Fruit fly (Drosophila melanogaster) whole organism, embryonic: ENCODE results near the gene CG5246.

Source experiments
- Abd-B ChIP-seq: fragments of 200-800 bp; sonication (Bioruptor generic); optimal IDR thresholded peaks from 2 replicates; lab custom pipeline; 2018; ENCODE audit warnings: missing biosample characterization, mild to moderate bottlenecking, missing genetic modification characterization, moderate library complexity
- Ada2b ChIP-seq: fragments of 200-800 bp; sonication (Bioruptor generic); IDR thresholded peaks from 2 replicates; pipeline ENCODE4 v1.3.6; 2022; ENCODE audit warnings: missing biosample characterization, missing genetic modification characterization
- BEAF-32 ChIP-seq: fragments of 200-800 bp; sonication (Bioruptor generic); optimal IDR thresholded peaks from 3 replicates; lab custom pipeline; 2017; ENCODE audit warnings: missing biosample characterization, missing genetic modification characterization, mild to moderate bottlenecking, moderate library complexity, missing genetic modification reagents
- Bdp1 ChIP-seq: fragments of 200-800 bp; sonication (Bioruptor generic); optimal IDR thresholded peaks from 3 replicates; lab custom pipeline; 2016; ENCODE audit warnings: missing biosample characterization, missing genetic modification characterization
- CG10321 ChIP-seq: fragments of 200-800 bp; sonication (Bioruptor generic); IDR thresholded peaks from 2 replicates; pipeline ENCODE4 v1.3.6; 2022; ENCODE audit warnings: missing biosample characterization, missing genetic modification characterization
- CG10543 ChIP-seq: fragments of 200-800 bp; sonication (Bioruptor generic); optimal IDR thresholded peaks from 3 replicates; lab custom pipeline; 2017; ENCODE audit warnings: missing biosample characterization, mild to moderate bottlenecking, missing genetic modification characterization, moderate library complexity
- CG11398 ChIP-seq: fragments of 200-800 bp; sonication (Bioruptor generic); optimal IDR thresholded peaks from 2 replicates; lab custom pipeline; 2016; ENCODE audit warnings: missing biosample characterization, missing genetic modification characterization
- CG12299 ChIP-seq: fragments of 200-800 bp; sonication (Bioruptor generic); optimal IDR thresholded peaks from 2 replicates; lab custom pipeline; 2018; ENCODE audit warnings: missing biosample characterization, mild to moderate bottlenecking, missing genetic modification characterization
- CG12769 ChIP-seq: fragments of 200-800 bp; sonication (Bioruptor generic); optimal IDR thresholded peaks from 2 replicates; lab custom pipeline; 2019; ENCODE audit warnings: missing biosample characterization, mild to moderate bottlenecking, missing genetic modification characterization, moderate library complexity
- CG13296 ChIP-seq: fragments of 200-800 bp; sonication (Bioruptor generic); optimal IDR thresholded peaks from 3 replicates; lab custom pipeline; 2018; ENCODE audit warnings: missing biosample characterization, mild to moderate bottlenecking, missing genetic modification characterization
- CG15073 ChIP-seq: fragments of 200-800 bp; sonication (Bioruptor generic); optimal IDR thresholded peaks from 2 replicates; lab custom pipeline; 2016; ENCODE audit warnings: missing biosample characterization, missing genetic modification characterization
- CG15269 ChIP-seq: fragments of 200-800 bp; sonication (Bioruptor generic); optimal IDR thresholded peaks from 2 replicates; lab custom pipeline; 2018; ENCODE audit warnings: missing biosample characterization, mild to moderate bottlenecking, missing genetic modification characterization, moderate library complexity
- CG1602 ChIP-seq: fragments of 200-800 bp; sonication (Bioruptor generic); optimal IDR thresholded peaks from 3 replicates; lab custom pipeline; 2016; ENCODE audit warnings: missing biosample characterization, missing genetic modification characterization
- CG17612 ChIP-seq: fragments of 200-800 bp; sonication (Bioruptor generic); IDR thresholded peaks from 2 replicates; pipeline ENCODE4 v1.3.6; 2022; ENCODE audit warnings: missing biosample characterization, missing genetic modification characterization
- CG2202 ChIP-seq: fragments of 200-800 bp; sonication (Bioruptor generic); optimal IDR thresholded peaks from 2 replicates; lab custom pipeline; 2018; ENCODE audit warnings: missing biosample characterization, mild to moderate bottlenecking, missing genetic modification characterization
- CG2875 ChIP-seq: fragments of 200-800 bp; sonication (Bioruptor generic); optimal IDR thresholded peaks from 2 replicates; lab custom pipeline; 2017; ENCODE audit warnings: missing biosample characterization, mild to moderate bottlenecking, missing genetic modification characterization, missing genetic modification reagents
- CG32772 ChIP-seq: fragments of 200-800 bp; sonication (Bioruptor generic); IDR thresholded peaks from 2 replicates; pipeline ENCODE4 v1.3.6; 2022; ENCODE audit warnings: missing biosample characterization, missing genetic modification characterization
- CG3726 ChIP-seq: fragments of 200-800 bp; sonication (Bioruptor generic); IDR thresholded peaks from 3 replicates; pipeline ENCODE4, ENCODE4 v1.3.6; 2022; ENCODE audit warnings: missing biosample characterization, missing genetic modification characterization
- CG42726 ChIP-seq: fragments of 200-800 bp; sonication (Bioruptor generic); IDR thresholded peaks from 2 replicates; pipeline ENCODE4 v1.3.6; 2022; ENCODE audit warnings: missing biosample characterization, missing genetic modification characterization; ENCODE audit not compliant: partially characterized antibody
- CG4730 ChIP-seq: fragments of 200-800 bp; sonication (Bioruptor generic); IDR thresholded peaks from 2 replicates; pipeline ENCODE4 v1.3.6; 2022; ENCODE audit warnings: missing biosample characterization, missing genetic modification characterization
- CG7357 ChIP-seq: fragments of 200-800 bp; sonication (Bioruptor generic); IDR thresholded peaks from 3 replicates; pipeline ENCODE4 v1.3.6; 2022; ENCODE audit warnings: missing biosample characterization, missing genetic modification characterization
- CG7987 ChIP-seq: fragments of 200-800 bp; sonication (Bioruptor generic); optimal IDR thresholded peaks from 2 replicates; lab custom pipeline; 2018; ENCODE audit warnings: missing biosample characterization, mild to moderate bottlenecking, missing genetic modification characterization, moderate library complexity
- CG8765 ChIP-seq: fragments of 200-800 bp; sonication (Bioruptor generic); IDR thresholded peaks from 2 replicates; pipeline ENCODE4 v1.3.6; 2022; ENCODE audit warnings: missing biosample characterization, missing genetic modification characterization
- Doc2 ChIP-seq: fragments of 200-800 bp; sonication (Bioruptor generic); IDR thresholded peaks from 2 replicates; pipeline ENCODE4 v1.3.6; 2022; ENCODE audit warnings: missing biosample characterization, missing genetic modification characterization
- HLHmδ ChIP-seq: fragments of 200-800 bp; sonication (Bioruptor generic); optimal IDR thresholded peaks from 2 replicates; lab custom pipeline; 2018; ENCODE audit warnings: missing biosample characterization, mild to moderate bottlenecking, missing genetic modification characterization, moderate library complexity
- Hey ChIP-seq: fragments of 200-800 bp; sonication (Bioruptor generic); optimal IDR thresholded peaks from 3 replicates; lab custom pipeline; 2018; ENCODE audit warnings: missing biosample characterization, mild to moderate bottlenecking, missing genetic modification characterization
- Hr39 ChIP-seq: fragments of >200 bp; optimal IDR thresholded peaks from 2 replicates; lab custom pipeline; 2017
- NC2α ChIP-seq: fragments of 200-800 bp; sonication (Bioruptor generic); optimal IDR thresholded peaks from 2 replicates; lab custom pipeline; 2016; ENCODE audit warnings: missing biosample characterization, missing genetic modification characterization
- NC2β ChIP-seq: fragments of 200-800 bp; sonication (Bioruptor generic); optimal IDR thresholded peaks from 2 replicates; lab custom pipeline; 2016; ENCODE audit warnings: missing biosample characterization, missing genetic modification characterization
- NFAT ChIP-seq: fragments of 200-800 bp; sonication (Bioruptor generic); IDR thresholded peaks from 2 replicates; pipeline ENCODE4 v1.3.6; 2022; ENCODE audit warnings: missing biosample characterization, missing genetic modification characterization
- PHDP ChIP-seq: fragments of 200-800 bp; sonication (Bioruptor generic); optimal IDR thresholded peaks from 3 replicates; lab custom pipeline; 2018; ENCODE audit warnings: missing biosample characterization, mild to moderate bottlenecking, missing genetic modification characterization, moderate library complexity
- Side ChIP-seq: fragments of 200-800 bp; sonication (Bioruptor generic); optimal IDR thresholded peaks from 2 replicates; lab custom pipeline; 2016; ENCODE audit warnings: missing biosample characterization, missing genetic modification characterization
- Tbp ChIP-seq: fragments of >200 bp; optimal IDR thresholded peaks from 2 replicates; lab custom pipeline; 2018; ENCODE audit warnings: missing biosample characterization, missing genetic modification characterization
- abd-A ChIP-seq: fragments of 200-800 bp; sonication (Bioruptor generic); optimal IDR thresholded peaks from 3 replicates; lab custom pipeline; 2019; ENCODE audit warnings: missing biosample characterization, mild to moderate bottlenecking, missing genetic modification characterization, moderate library complexity
- ato ChIP-seq: fragments of 200-800 bp; sonication (Bioruptor generic); IDR thresholded peaks from 2 replicates; pipeline ENCODE4 v1.3.6; 2022; ENCODE audit warnings: missing biosample characterization, missing genetic modification characterization; ENCODE audit not compliant: partially characterized antibody
- az2 ChIP-seq: fragments of 200-800 bp; sonication (Bioruptor generic); optimal IDR thresholded peaks from 3 replicates; lab custom pipeline; 2016; ENCODE audit warnings: missing biosample characterization, missing genetic modification characterization
- br ChIP-seq: fragments of >200 bp; optimal IDR thresholded peaks from 2 replicates; lab custom pipeline; 2017
- exex ChIP-seq: fragments of 200-800 bp; sonication (Bioruptor generic); optimal IDR thresholded peaks from 4 replicates; lab custom pipeline; 2018; ENCODE audit warnings: missing biosample characterization, mild to moderate bottlenecking, missing genetic modification characterization, moderate library complexity
- hb ChIP-seq: fragments of 200-800 bp; sonication (Bioruptor generic); IDR thresholded peaks from 3 replicates; pipeline ENCODE4 v1.3.6; 2022; ENCODE audit warnings: missing biosample characterization, missing genetic modification characterization; ENCODE audit not compliant: partially characterized antibody
- kni ChIP-seq: fragments of 200-800 bp; sonication (Bioruptor generic); optimal IDR thresholded peaks from 3 replicates; lab custom pipeline; 2017; ENCODE audit warnings: mild to moderate bottlenecking, missing biosample characterization, missing genetic modification reagents, missing genetic modification characterization
- nau ChIP-seq: fragments of 200-800 bp; sonication (Bioruptor generic); optimal IDR thresholded peaks from 3 replicates; lab custom pipeline; 2017; ENCODE audit warnings: missing biosample characterization, mild to moderate bottlenecking, missing genetic modification characterization, missing genetic modification reagents
- otp ChIP-seq: fragments of 200-800 bp; sonication (Bioruptor generic); IDR thresholded peaks from 3 replicates; pipeline ENCODE4, ENCODE4 v1.3.6; 2022; ENCODE audit warnings: missing biosample characterization, missing genetic modification characterization
- p53 ChIP-seq: fragments of 200-800 bp; sonication (Bioruptor generic); optimal IDR thresholded peaks from 2 replicates; lab custom pipeline; 2016; ENCODE audit warnings: missing biosample characterization, missing genetic modification characterization
- pb ChIP-seq: fragments of 200-800 bp; sonication (Bioruptor generic); optimal IDR thresholded peaks from 3 replicates; lab custom pipeline; 2016; ENCODE audit warnings: missing biosample characterization, missing genetic modification characterization
- salm ChIP-seq: fragments of 200-800 bp; sonication (Bioruptor generic); optimal IDR thresholded peaks from 2 replicates; lab custom pipeline; 2018; ENCODE audit warnings: missing biosample characterization, mild to moderate bottlenecking, missing genetic modification characterization
- scrt ChIP-seq: fragments of 200-800 bp; sonication (Bioruptor generic); optimal IDR thresholded peaks from 2 replicates; lab custom pipeline; 2018; ENCODE audit warnings: missing biosample characterization, mild to moderate bottlenecking, missing genetic modification characterization, moderate library complexity
- sim ChIP-seq: fragments of 200-800 bp; sonication (Bioruptor generic); IDR thresholded peaks from 2 replicates; pipeline ENCODE4 v1.3.6; 2022; ENCODE audit warnings: missing biosample characterization, missing genetic modification characterization
- ssp ChIP-seq: fragments of 200-800 bp; sonication (Bioruptor generic); IDR thresholded peaks from 2 replicates; pipeline ENCODE4 v1.3.6; 2022; ENCODE audit warnings: missing biosample characterization, missing genetic modification characterization
- tna ChIP-seq: fragments of 200-800 bp; sonication (Bioruptor generic); IDR thresholded peaks from 2 replicates; pipeline ENCODE4 v1.3.6; 2022; ENCODE audit warnings: missing biosample characterization, missing genetic modification characterization; ENCODE audit not compliant: partially characterized antibody
- usp ChIP-seq: fragments of >200 bp; optimal IDR thresholded peaks from 2 replicates; lab custom pipeline; 2017; ENCODE audit warnings: missing biosample characterization, missing genetic modification characterization
- yki ChIP-seq: fragments of >200 bp; optimal IDR thresholded peaks from 3 replicates; lab custom pipeline; 2018

CG5246 gene

dm6 chr3R:17151376-17152026, 15.6 kb downstream of the CG5246 start, which contains the start of gene CG5292 (continued):
- TF ChIP-seq ssp (GFP tag; lab: Robert Waterston, UW) (0 out of 2 replicates have a peak, but pooled peaks have one; percentile 22), abd-A (tag; lab: Kevin White, UChicago) (no peak), Abd-B (GFP tag; lab: Kevin White, UChicago) (no peak), Hr39 (lab: Kevin White, UChicago) (no peak), CG17612 (GFP tag; lab: Robert Waterston, UW) (no peak), CG13296 (GFP tag; lab: Kevin White, UChicago) (no peak), CG4730 (GFP tag; lab: Robert Waterston, UW) (no peak), pb (GFP tag; lab: Kevin White, UChicago) (peak; percentile 33), PHDP (tag; lab: Kevin White, UChicago) (no peak), Doc2 (no peak), CG15073 (no peak), CG7357 (GFP tag; lab: Robert Waterston, UW) (no peak), tna (GFP tag; lab: Robert Waterston, UW) (0 out of 2 replicates have a peak, but pooled peaks have one; percentile 9), CG3726 (0 out of 3 replicates have a peak, but pooled peaks have one; percentile 28), nau (GFP tag; lab: Kevin White, UChicago) (no peak), Ada2b (GFP tag; lab: Robert Waterston, UW) (peak; percentile 52), CG42726 (peak; percentile 44), otp (GFP tag; lab: Robert Waterston, UW) (no peak), CG2202 (no peak), Side (GFP tag; lab: Kevin White, UChicago) (peak; percentile 50), az2 (GFP tag; lab: Kevin White, UChicago) (peak; percentile 56), ato (GFP tag; lab: Robert Waterston, UW) (no peak), CG7987 (GFP tag; lab: Kevin White, UChicago) (no peak), HLHmδ (no peak), CG2875 (GFP tag; lab: Kevin White, UChicago) (peak; percentile 45), sim (GFP tag; lab: Robert Waterston, UW) (no peak), salm (tag; lab: Kevin White, UChicago) (no peak), NC2α (GFP tag; lab: Kevin White, UChicago) (no peak), CG10543 (no peak), br (lab: Kevin White, UChicago) (no peak), CG12299 (tag; lab: Kevin White, UChicago) (no peak), exex (tag; lab: Kevin White, UChicago) (no peak), p53 (no peak), NFAT (peak; percentile 76), CG12769 (no peak), scrt (GFP tag; lab: Kevin White, UChicago) (peak; percentile 61), CG32772 (GFP tag; lab: Robert Waterston, UW) (0 out of 2 replicates have a peak, but pooled peaks have one; percentile 10), kni (GFP tag; lab: Kevin White, UChicago) (no peak), NC2β (peak; percentile 10), CG15269 (tag; lab: Kevin White, UChicago) (no peak), CG10321 (no peak), CG8765 (GFP tag; lab: Robert Waterston, UW) (no peak), hb (no peak), usp (GFP tag; lab: Kevin White, UChicago) (no peak), BEAF-32 (GFP tag; lab: Kevin White, UChicago) (peak; percentile 50), CG1602 (peak; percentile 26), Tbp (no peak), CG11398 (GFP tag; lab: Kevin White, UChicago) (no peak), Hey (tag; lab: Kevin White, UChicago) (no peak), Bdp1 (GFP tag; lab: Kevin White, UChicago) (peak; percentile 9), yki (lab: Kevin White, UChicago) (no peak)
